Worm (Caenorhabditis elegans): ENCODE results near the gene scl-27.

scl-27 gene

DNA sequence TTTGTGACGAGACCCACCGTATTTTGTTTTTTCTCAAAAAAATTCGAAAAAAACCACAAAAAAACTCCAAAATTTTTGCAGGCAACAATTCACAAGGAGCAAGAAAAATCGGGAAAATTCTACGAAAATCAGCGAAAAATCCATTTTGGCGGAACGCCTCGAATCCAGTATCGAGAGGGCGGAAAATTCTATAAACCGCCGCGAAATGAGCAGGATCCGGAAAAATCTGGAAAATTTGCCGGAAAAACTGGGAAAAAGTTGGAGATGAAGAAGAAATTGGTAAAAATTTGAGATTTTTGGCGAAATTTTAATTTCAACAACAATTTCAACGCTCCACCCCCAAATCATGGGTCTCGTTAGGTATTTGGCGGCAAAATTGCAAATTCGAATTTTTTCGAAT lies 39.8 kb upstream of the scl-27 start:
- TF ChIP-seq lin-15B (tag; optimal IDR thresholded peaks at IDR 0.05) (no peak), efl-1 (optimal IDR thresholded peaks at IDR 0.05) (no peak), efl-1 (GFP tag; optimal IDR thresholded peaks at IDR 0.05 in 1 of 2) (peak in 1 of 2 experiments; percentile 52)

ce11 chrV:361291-361690 lies 38.5 kb upstream of the scl-27 start:
- TF ChIP-seq alr-1 (tag; optimal IDR thresholded peaks at IDR 0.05; ENCODE audit: borderline replicate concordance) (no peak), ztf-4 (tag; optimal IDR thresholded peaks at IDR 0.05) (no peak), elt-3 (tag; optimal IDR thresholded peaks at IDR 0.05) (no peak), zip-4 (GFP tag; optimal IDR thresholded peaks at IDR 0.05) (no peak), sox-4 (tag; optimal IDR thresholded peaks at IDR 0.05) (no peak), nhr-20 (tag; optimal IDR thresholded peaks at IDR 0.05) (no peak), nhr-84 (tag; optimal IDR thresholded peaks at IDR 0.05) (no peak), efl-1 (optimal IDR thresholded peaks at IDR 0.05) (no peak), efl-1 (GFP tag; optimal IDR thresholded peaks at IDR 0.05 in 1 of 2) (peak in 1 of 2 experiments; percentile 80), aly-2 (tag; optimal IDR thresholded peaks at IDR 0.05) (no peak)

- no peak for TF ChIP-seq lin-13 (GFP tag; optimal IDR thresholded peaks at IDR 0.05)
- TF ChIP-seq C04F5.9 (tag; optimal IDR thresholded peaks at IDR 0.05): no peak
- TF ChIP-seq ets-5 (GFP tag; IDR thresholded peaks at IDR 0.05): no peak
Measured at ce11 chrV:364650-365049, 35.2 kb upstream of the scl-27 start, which contains the start of gene mltn-6. Gene mltn-6, plus strand, starts transcription at chrV:364950.

DNA sequence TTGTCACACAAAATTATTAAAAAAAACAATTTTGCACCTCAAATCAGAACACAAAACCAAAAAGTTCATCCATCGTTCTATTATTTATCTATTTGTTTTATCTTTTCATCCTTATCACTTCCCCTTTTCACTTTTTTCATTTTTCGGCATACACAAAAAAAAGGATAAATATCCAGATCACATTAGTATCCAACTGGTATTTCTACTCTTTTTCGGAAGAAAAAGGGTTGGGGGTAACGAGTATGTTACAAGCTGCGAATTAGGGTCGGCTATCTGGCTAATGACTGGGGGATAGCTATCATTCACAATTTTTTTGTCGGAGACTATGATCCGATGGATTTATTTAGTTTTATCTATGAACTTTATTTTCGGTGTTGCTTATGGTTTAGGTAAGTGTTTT lies 29.8 kb upstream of the scl-27 start, which contains the start of gene mltn-7:
Gene mltn-7 (plus strand): TSS at position 301 of the 400 bp plus-strand sequence.
- no peak for TF ChIP-seq lin-14 (GFP tag; optimal IDR thresholded peaks at IDR 0.05)
- peak; percentile 15 for TF ChIP-seq blmp-1 (tag; optimal IDR thresholded peaks at IDR 0.05)

ce11 chrV:373192-373591 lies 26.6 kb upstream of the scl-27 start:
- TF ChIP-seq ama-1 (optimal IDR thresholded peaks at IDR 0.05) (no peak), nhr-71 (tag; optimal IDR thresholded peaks at IDR 0.05) (no peak), ceh-82 (tag; optimal IDR thresholded peaks at IDR 0.05) (no peak), C16A3.4 (tag; optimal IDR thresholded peaks at IDR 0.05) (no peak), unc-98 (GFP tag; IDR thresholded peaks at IDR 0.05) (no peak), unc-86 (tag; optimal IDR thresholded peaks at IDR 0.05) (no peak), nhr-77 (tag; optimal IDR thresholded peaks at IDR 0.05) (no peak), elt-2 (tag; optimal IDR thresholded peaks at IDR 0.05) (no peak), alr-1 (tag; optimal IDR thresholded peaks at IDR 0.05; ENCODE audit: borderline replicate concordance) (no peak), grh-1 (GFP tag; IDR thresholded peaks at IDR 0.05) (no peak), isw-1 (GFP tag; IDR thresholded peaks at IDR 0.05) (no peak), ztf-4 (tag; optimal IDR thresholded peaks at IDR 0.05) (no peak), unc-130 (tag; optimal IDR thresholded peaks at IDR 0.05) (no peak), nhr-90 (tag; optimal IDR thresholded peaks at IDR 0.05; ENCODE audit: poor library complexity) (no peak)

- TF ChIP-seq efl-1 (optimal IDR thresholded peaks at IDR 0.05): no peak
- TF ChIP-seq efl-1 (GFP tag; optimal IDR thresholded peaks at IDR 0.05 in 1 of 2): peak in 1 of 2 experiments; percentile 35
- no peak for TF ChIP-seq aly-2 (tag; optimal IDR thresholded peaks at IDR 0.05)
Measured at ce11 chrV:376790-377189, 23.0 kb upstream of the scl-27 start.

ce11 chrV:378231-378630 lies 21.6 kb upstream of the scl-27 start:
- peak; percentile 34 for TF ChIP-seq blmp-1 (tag; optimal IDR thresholded peaks at IDR 0.05)
- TF ChIP-seq nhr-85 (tag): peak; percentile 44
- no peak for TF ChIP-seq nhr-12 (tag; optimal IDR thresholded peaks at IDR 0.05)
- peak; percentile 15 for TF ChIP-seq nhr-20 (tag; optimal IDR thresholded peaks at IDR 0.05)

Data from whole organism, L1 larva.